Worm (Caenorhabditis elegans): ENCODE data around the gene C44B9.2.

Gene C44B9.2

DNA sequence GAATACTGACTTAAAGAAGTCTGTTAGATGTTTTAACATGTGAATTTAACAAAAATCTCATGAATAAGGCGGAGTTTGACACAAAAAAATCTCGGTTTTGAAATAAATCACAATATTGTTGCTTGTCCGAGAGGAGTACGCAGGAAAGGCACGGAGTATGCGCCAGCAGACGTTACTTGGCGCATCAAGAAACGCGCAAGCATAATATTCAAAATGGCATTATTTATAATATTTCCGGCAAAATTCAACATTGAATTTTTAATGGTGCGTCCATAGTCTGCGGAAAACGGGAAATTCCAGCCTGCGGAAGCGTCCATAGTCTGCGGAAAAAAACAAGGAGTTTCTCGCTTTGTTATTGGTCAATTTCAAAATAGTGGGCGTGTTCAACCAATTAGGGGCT lies 30.4 kb upstream of the C44B9.2 start, which contains the start of gene pde-12 (continued):
- TF ChIP-seq zag-1 (tag; optimal IDR thresholded peaks at IDR 0.05), result no peak
- no peak for TF ChIP-seq aly-2 (tag; optimal IDR thresholded peaks at IDR 0.05)
- peak; percentile 83 for TF ChIP-seq crh-2 (tag; optimal IDR thresholded peaks at IDR 0.05)

DNA sequence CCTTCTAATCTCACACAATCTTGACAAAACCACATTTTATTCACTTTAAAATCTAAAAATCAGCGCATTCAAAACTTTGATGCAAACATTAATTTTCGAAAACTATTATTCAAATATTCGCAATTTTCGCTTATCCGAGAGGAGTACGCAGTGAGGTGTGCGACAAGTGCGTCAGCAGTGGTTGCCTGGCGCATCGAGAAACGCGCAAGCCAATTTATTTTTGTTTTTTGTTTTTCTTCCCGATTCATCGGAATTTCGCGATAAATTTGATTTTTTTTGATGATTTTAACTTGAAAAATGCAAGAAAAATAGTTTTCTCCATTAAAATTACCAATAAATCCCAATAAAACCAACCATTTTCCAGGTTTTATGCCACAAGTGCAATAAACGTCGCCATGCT lies 26.4 kb upstream of the C44B9.2 start, which contains the start of the genes fbxb-85 and hex-3:
Gene fbxb-85 (minus strand): TSS at position 106 of the 400 bp plus-strand sequence.
Gene hex-3 (plus strand): TSS at position 365 of the 400 bp plus-strand sequence.
- TF ChIP-seq nhr-25 (tag; optimal IDR thresholded peaks at IDR 0.05), result peak; percentile 95
- TF ChIP-seq nhr-11 (tag; optimal IDR thresholded peaks at IDR 0.05), result no peak
- TF ChIP-seq nhr-23 (tag; optimal IDR thresholded peaks at IDR 0.05), result no peak
- peak; percentile 96 for TF ChIP-seq lin-11 (tag; optimal IDR thresholded peaks at IDR 0.05)
- peak; percentile 33 for TF ChIP-seq unc-62 (GFP tag; optimal IDR thresholded peaks at IDR 0.05)
- peak; percentile 98 for TF ChIP-seq unc-55 (GFP tag; optimal IDR thresholded peaks at IDR 0.05)
- TF ChIP-seq crh-2 (tag; optimal IDR thresholded peaks at IDR 0.05), result peak; percentile 97
- TF ChIP-seq nhr-12 (tag; optimal IDR thresholded peaks at IDR 0.05), result peak; percentile 12
- peak; percentile 70 for TF ChIP-seq zag-1 (tag; optimal IDR thresholded peaks at IDR 0.05)
- peak; percentile 95 for TF ChIP-seq egl-27 (tag; optimal IDR thresholded peaks at IDR 0.05)
- peak; percentile 22 to 53 for TF ChIP-seq mdl-1 (tag; optimal IDR thresholded peaks at IDR 0.05)
- peak; percentile 93 to 96 for TF ChIP-seq lsy-2 (tag; optimal IDR thresholded peaks at IDR 0.05)
- TF ChIP-seq R02D3.7 (tag; optimal IDR thresholded peaks at IDR 0.05), result peak; percentile 65
- peak; percentile 92 for TF ChIP-seq lin-13 (GFP tag; optimal IDR thresholded peaks at IDR 0.05)
- TF ChIP-seq ZK546.5 (tag; optimal IDR thresholded peaks at IDR 0.05), result peak; percentile 60
- peak; percentile 97 for TF ChIP-seq gmeb-1 (tag; optimal IDR thresholded peaks at IDR 0.05)
- TF ChIP-seq sma-9 (GFP tag; optimal IDR thresholded peaks at IDR 0.05), result peak; percentile 95
- no peak for TF ChIP-seq sma-9 (tag; optimal IDR thresholded peaks at IDR 0.05)
- TF ChIP-seq C34F6.9 (tag; optimal IDR thresholded peaks at IDR 0.05), result peak; percentile 97
- no peak for TF ChIP-seq unc-39 (tag; optimal IDR thresholded peaks at IDR 0.05)
- peak; percentile 54 for TF ChIP-seq Y55F3AM.14 (GFP tag; optimal IDR thresholded peaks at IDR 0.05)
- TF ChIP-seq nhr-77 (tag; optimal IDR thresholded peaks at IDR 0.05), result peak; percentile 69
- peak; percentile 99 for TF ChIP-seq sma-3 (GFP tag; optimal IDR thresholded peaks at IDR 0.05)
- peak; percentile 48 for TF ChIP-seq ama-1 (optimal IDR thresholded peaks at IDR 0.05)
- peak; percentile 84 for TF ChIP-seq snpc-4 (tag; optimal IDR thresholded peaks at IDR 0.05)
- peak; percentile 60 for TF ChIP-seq skn-1 (tag; optimal IDR thresholded peaks at IDR 0.05)
- TF ChIP-seq mbf-1 (tag; optimal IDR thresholded peaks at IDR 0.05), result no peak
- TF ChIP-seq lin-39 (tag; optimal IDR thresholded peaks at IDR 0.05), result no peak
- peak; percentile 92 for TF ChIP-seq nhr-21 (tag; optimal IDR thresholded peaks at IDR 0.05)
- peak; percentile 77 for TF ChIP-seq fos-1 (tag; optimal IDR thresholded peaks at IDR 0.05)
- TF ChIP-seq ceh-82 (tag; optimal IDR thresholded peaks at IDR 0.05), result peak; percentile 62
- TF ChIP-seq ceh-16 (tag; optimal IDR thresholded peaks at IDR 0.05), result peak; percentile 81
- peak; percentile 69 for TF ChIP-seq alr-1 (tag; optimal IDR thresholded peaks at IDR 0.05)
- peak; percentile 73 for TF ChIP-seq nhr-129 (tag; optimal IDR thresholded peaks at IDR 0.05)
- peak; percentile 19 for TF ChIP-seq dmd-4 (tag; optimal IDR thresholded peaks at IDR 0.05)
- TF ChIP-seq blmp-1 (tag; optimal IDR thresholded peaks at IDR 0.05; ENCODE audit: insufficient read depth), result peak; percentile 53
- no peak for TF ChIP-seq peb-1 (tag; optimal IDR thresholded peaks at IDR 0.05)
- peak; percentile 92 for TF ChIP-seq F13H6.1 (tag; optimal IDR thresholded peaks at IDR 0.05)
- peak; percentile 75 for TF ChIP-seq sem-4 (tag; optimal IDR thresholded peaks at IDR 0.05)
- TF ChIP-seq ztf-4 (tag; optimal IDR thresholded peaks at IDR 0.05), result peak; percentile 86
- peak; percentile 18 for TF ChIP-seq ztf-11 (tag; optimal IDR thresholded peaks at IDR 0.05)
- TF ChIP-seq aly-2 (tag; optimal IDR thresholded peaks at IDR 0.05), result no peak
- no peak for TF ChIP-seq elt-1 (tag; optimal IDR thresholded peaks at IDR 0.05)
- TF ChIP-seq elt-3 (tag; optimal IDR thresholded peaks at IDR 0.05), result no peak
- peak; percentile 22 for TF ChIP-seq nhr-237 (tag; optimal IDR thresholded peaks at IDR 0.05)
- no peak for TF ChIP-seq ztf-1 (GFP tag; conservative IDR thresholded peaks at IDR 0.05)
- TF ChIP-seq nhr-6 (tag; optimal IDR thresholded peaks at IDR 0.05), result peak; percentile 89
- peak; percentile 78 for TF ChIP-seq nhr-10 (tag; optimal IDR thresholded peaks at IDR 0.05)
- TF ChIP-seq mab-5 (tag; optimal IDR thresholded peaks at IDR 0.05), result peak; percentile 94

Measured in whole organism, L2 larva.